Fruit fly (Drosophila melanogaster): ENCODE results near the gene CG9536.

CG9536 gene

DNA sequence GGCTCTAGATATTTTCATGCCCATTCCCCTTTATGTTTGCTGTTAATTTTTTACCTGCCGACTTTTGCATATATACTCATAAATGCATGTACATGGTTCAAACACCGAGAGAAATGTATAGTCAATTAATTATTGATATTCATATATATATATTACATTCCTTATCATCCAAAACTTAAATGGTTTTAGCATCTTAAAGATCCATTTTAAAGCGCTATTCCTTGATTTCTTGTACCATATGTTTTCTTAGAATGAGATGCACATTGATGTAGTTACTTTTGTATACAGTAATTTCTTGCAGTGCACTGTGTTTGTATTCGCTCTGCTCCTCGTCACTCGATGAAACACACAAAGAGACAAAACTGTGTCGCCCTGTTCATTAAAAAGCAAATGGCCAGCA is 31.9 kb upstream of the CG9536 start (continued):
- TF ChIP-seq fd102C (GFP tag; optimal IDR thresholded peaks at IDR 0.05) (no peak), CG3065 (GFP tag; optimal IDR thresholded peaks at IDR 0.05) (no peak), chinmo (GFP tag; IDR thresholded peaks at IDR 0.05; ENCODE audit: partially characterized antibody) (no peak), Vsx1 (GFP tag; optimal IDR thresholded peaks at IDR 0.05) (no peak), dmrt99B (tag; optimal IDR thresholded peaks at IDR 0.05) (peak; percentile 55), Hr51 (GFP tag; optimal IDR thresholded peaks at IDR 0.05) (peak in 1 of 2 experiments; percentile 40), CG34376 (GFP tag; optimal IDR thresholded peaks at IDR 0.05) (no peak), schlank (tag; optimal IDR thresholded peaks at IDR 0.05) (no peak), pan (optimal IDR thresholded peaks at IDR 0.05) (no peak), pan (GFP tag; optimal IDR thresholded peaks at IDR 0.05 in 1 of 2, IDR thresholded peaks at IDR 0.05 in 1 of 2) (peak in 1 of 2 experiments; percentile 37), Xrp1 (GFP tag; IDR thresholded peaks at IDR 0.05) (peak; percentile 41; the same call in 1 of the 2 replicates), CG7839 (tag; optimal IDR thresholded peaks at IDR 0.05) (peak; percentile 52), toy (GFP tag; IDR thresholded peaks at IDR 0.05) (no peak), nau (GFP tag; optimal IDR thresholded peaks at IDR 0.05) (no peak), dimm (GFP tag; IDR thresholded peaks at IDR 0.05) (no peak), her (GFP tag; optimal IDR thresholded peaks at IDR 0.05) (no peak), disco-r (GFP tag; optimal IDR thresholded peaks at IDR 0.05) (no peak), CG17328 (GFP tag; IDR thresholded peaks at IDR 0.05) (0 out of 2 replicates have a peak, but pooled peaks have one; percentile 20), maf-S (GFP tag; optimal IDR thresholded peaks at IDR 0.05) (no peak), CG17361 (GFP tag; IDR thresholded peaks at IDR 0.05) (peak; percentile 28; the same call in 1 of the 3 replicates), sisA (GFP tag; IDR thresholded peaks at IDR 0.05) (peak; percentile 36; the same call in 1 of the 2 replicates), insv (GFP tag; optimal IDR thresholded peaks at IDR 0.05) (no peak), HLH54F (GFP tag; optimal IDR thresholded peaks at IDR 0.05) (no peak), CG2875 (GFP tag; optimal IDR thresholded peaks at IDR 0.05) (no peak), croc (GFP tag; conservative IDR thresholded peaks at IDR 0.05) (no peak), CG6272 (GFP tag; IDR thresholded peaks at IDR 0.05) (no peak), CG6254 (GFP tag; optimal IDR thresholded peaks at IDR 0.05) (peak; percentile 28), gem (tag; optimal IDR thresholded peaks at IDR 0.05) (peak; percentile 69), pros (GFP tag; optimal IDR thresholded peaks at IDR 0.05) (no peak), Taf1 (GFP tag; IDR thresholded peaks at IDR 0.05) (no peak), CG42726 (GFP tag; IDR thresholded peaks at IDR 0.05; ENCODE audit: partially characterized antibody) (no peak), CG14014 (GFP tag; IDR thresholded peaks at IDR 0.05) (no peak), CG18262 (tag; optimal IDR thresholded peaks at IDR 0.05) (peak; percentile 51), CG15601 (tag; optimal IDR thresholded peaks at IDR 0.05) (no peak), Asciz (GFP tag; optimal IDR thresholded peaks at IDR 0.05) (no peak), CG13287 (GFP tag; IDR thresholded peaks at IDR 0.05; ENCODE audit: partially characterized antibody) (no peak), ci (GFP tag; IDR thresholded peaks at IDR 0.05) (0 out of 3 replicates have a peak, but pooled peaks have one; percentile 14), inv (GFP tag; IDR thresholded peaks at IDR 0.05; ENCODE audit: partially characterized antibody) (no peak), az2 (GFP tag; optimal IDR thresholded peaks at IDR 0.05) (peak; percentile 29), CG17829 (tag; optimal IDR thresholded peaks at IDR 0.05) (peak; percentile 16), Meics (GFP tag; optimal IDR thresholded peaks at IDR 0.05) (no peak), Hr3 (GFP tag; optimal IDR thresholded peaks at IDR 0.05) (peak; percentile 16), CG14710 (tag; optimal IDR thresholded peaks at IDR 0.05) (peak; percentile 12), Hr78 (GFP tag; optimal IDR thresholded peaks at IDR 0.05) (no peak), run (tag; optimal IDR thresholded peaks at IDR 0.05) (no peak), corto (GFP tag; optimal IDR thresholded peaks at IDR 0.05) (no peak), MBD-R2 (GFP tag; IDR thresholded peaks at IDR 0.05) (no peak), mld (GFP tag; IDR thresholded peaks at IDR 0.05; ENCODE audit: partially characterized antibody) (no peak), lola (GFP tag; optimal IDR thresholded peaks at IDR 0.05) (peak in 1 of 3 experiments; percentile 30)
